Fruit fly (Drosophila melanogaster): Measurements from ENCODE around the gene Akh.

DNA sequence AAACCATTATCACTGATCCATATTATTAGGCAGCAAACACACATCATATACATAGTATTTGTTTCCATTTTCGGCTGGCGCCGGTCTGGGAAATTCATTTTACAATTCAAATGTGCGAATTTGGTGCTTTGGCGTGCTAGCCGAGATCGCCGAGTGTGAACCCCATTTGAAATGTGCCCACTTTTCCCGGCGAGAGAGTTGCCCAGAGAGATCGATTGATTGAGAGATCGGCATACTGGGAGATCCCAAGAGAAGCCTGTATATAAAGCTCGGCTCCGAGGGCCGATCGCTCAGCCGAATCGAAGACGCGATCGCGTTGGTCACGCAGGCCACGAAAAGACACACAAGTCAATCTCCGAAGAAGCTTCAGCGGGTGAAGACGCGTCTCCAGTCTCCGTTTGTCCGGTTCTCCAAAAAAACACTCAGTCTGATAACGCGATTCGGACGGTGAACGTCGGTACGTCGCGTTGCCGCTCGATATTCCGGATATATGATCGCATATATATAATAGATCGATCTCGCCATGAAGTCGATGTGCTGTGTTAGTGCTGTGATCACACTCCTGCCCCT, 7.2 kb downstream of the Akh start, which contains the start of gene CG1299:
- no peak for TF ChIP-seq CG8478 (optimal IDR thresholded peaks at IDR 0.05)
- no peak for TF ChIP-seq psq (optimal IDR thresholded peaks at IDR 0.05)

Measured in whole organism.